Worm (Caenorhabditis elegans): ENCODE measurements around the gene nep-25.

ce11 chrII:5845441-5845840 is 3.4 kb downstream of the nep-25 start, which contains the start of the genes ZK1248.17 and H41C03.3:
- no peak for TF ChIP-seq ceh-13 (GFP tag; optimal IDR thresholded peaks at IDR 0.05)
- no peak for TF ChIP-seq ama-1 (optimal IDR thresholded peaks at IDR 0.05)
- TF ChIP-seq scrt-1 (GFP tag; IDR thresholded peaks at IDR 0.05) = no peak
- TF ChIP-seq tbx-11 (GFP tag; IDR thresholded peaks at IDR 0.05) = no peak
- TF ChIP-seq hnd-1 (tag; optimal IDR thresholded peaks at IDR 0.05) = no peak
- no peak for TF ChIP-seq pes-1 (GFP tag; IDR thresholded peaks at IDR 0.05)
- no peak for TF ChIP-seq ceh-36 (tag; optimal IDR thresholded peaks at IDR 0.05)
- no peak for TF ChIP-seq ets-7 (tag; optimal IDR thresholded peaks at IDR 0.05)
- no peak for TF ChIP-seq F13C5.2 (tag; optimal IDR thresholded peaks at IDR 0.05)
- no peak for TF ChIP-seq aly-1 (tag; optimal IDR thresholded peaks at IDR 0.05)
- TF ChIP-seq hmbx-1 (tag; optimal IDR thresholded peaks at IDR 0.05) = no peak
